Worm (Caenorhabditis elegans): Measurements from ENCODE around the gene B0198.3.

B0198.3 gene

ce11 chrX:12073764-12074163 lies 16.9 kb upstream of the B0198.3 start, which contains the start of gene tmem-145:
Gene tmem-145, minus strand, starts transcription at chrX:12073864.
- TF ChIP-seq skn-1 (tag; optimal IDR thresholded peaks at IDR 0.05), result no peak
- no peak for TF ChIP-seq ama-1 (optimal IDR thresholded peaks at IDR 0.05)
- no peak for TF ChIP-seq nhr-6 (tag; optimal IDR thresholded peaks at IDR 0.05)
- no peak for TF ChIP-seq sma-9 (GFP tag; optimal IDR thresholded peaks at IDR 0.05)
- no peak for TF ChIP-seq sma-9 (tag; optimal IDR thresholded peaks at IDR 0.05)
- no peak for TF ChIP-seq egl-27 (tag; optimal IDR thresholded peaks at IDR 0.05)
- TF ChIP-seq blmp-1 (tag; optimal IDR thresholded peaks at IDR 0.05; ENCODE audit: insufficient read depth), result no peak
- TF ChIP-seq nhr-12 (tag; optimal IDR thresholded peaks at IDR 0.05), result no peak

DNA sequence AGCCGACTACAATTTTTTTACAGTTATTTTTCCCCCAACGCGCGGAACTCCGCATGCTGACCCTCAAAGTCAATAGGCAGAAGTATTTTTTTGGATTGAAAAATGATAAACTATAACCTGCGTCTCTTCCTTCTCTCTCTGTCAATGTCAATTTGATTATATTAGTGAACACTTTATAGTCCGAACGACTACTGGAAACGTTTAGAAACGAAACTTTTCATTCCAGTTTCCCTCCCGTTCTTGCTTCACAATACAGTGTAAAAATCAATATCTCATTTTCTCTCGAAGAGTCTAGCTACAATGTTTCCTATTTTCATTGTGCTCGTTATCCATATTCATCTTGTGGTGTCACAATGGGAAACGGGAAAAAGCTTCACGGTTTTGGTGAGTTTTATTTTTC lies 11.4 kb upstream of the B0198.3 start, which contains the start of gene lgc-24:
TSS of gene lgc-24 (plus strand) at position 301 of the 400 bp plus-strand sequence.
- no peak for TF ChIP-seq nhr-21 (tag; optimal IDR thresholded peaks at IDR 0.05)
- TF ChIP-seq nhr-237 (tag; optimal IDR thresholded peaks at IDR 0.05), result no peak
- no peak for TF ChIP-seq egl-27 (tag; optimal IDR thresholded peaks at IDR 0.05)
- no peak for TF ChIP-seq fos-1 (tag; optimal IDR thresholded peaks at IDR 0.05)
- no peak for TF ChIP-seq lsy-2 (tag; optimal IDR thresholded peaks at IDR 0.05)
- TF ChIP-seq ama-1 (optimal IDR thresholded peaks at IDR 0.05), result no peak
- no peak for TF ChIP-seq ceh-82 (tag; optimal IDR thresholded peaks at IDR 0.05)
- no peak for TF ChIP-seq R02D3.7 (tag; optimal IDR thresholded peaks at IDR 0.05)
- no peak for TF ChIP-seq sma-3 (GFP tag; optimal IDR thresholded peaks at IDR 0.05)
- TF ChIP-seq nhr-12 (tag; optimal IDR thresholded peaks at IDR 0.05), result no peak
- TF ChIP-seq lin-11 (tag; optimal IDR thresholded peaks at IDR 0.05), result no peak
- TF ChIP-seq peb-1 (tag; optimal IDR thresholded peaks at IDR 0.05), result no peak
- TF ChIP-seq mab-5 (tag; optimal IDR thresholded peaks at IDR 0.05), result no peak
- no peak for TF ChIP-seq dmd-4 (tag; optimal IDR thresholded peaks at IDR 0.05)
- TF ChIP-seq nhr-129 (tag; optimal IDR thresholded peaks at IDR 0.05), result no peak

DNA sequence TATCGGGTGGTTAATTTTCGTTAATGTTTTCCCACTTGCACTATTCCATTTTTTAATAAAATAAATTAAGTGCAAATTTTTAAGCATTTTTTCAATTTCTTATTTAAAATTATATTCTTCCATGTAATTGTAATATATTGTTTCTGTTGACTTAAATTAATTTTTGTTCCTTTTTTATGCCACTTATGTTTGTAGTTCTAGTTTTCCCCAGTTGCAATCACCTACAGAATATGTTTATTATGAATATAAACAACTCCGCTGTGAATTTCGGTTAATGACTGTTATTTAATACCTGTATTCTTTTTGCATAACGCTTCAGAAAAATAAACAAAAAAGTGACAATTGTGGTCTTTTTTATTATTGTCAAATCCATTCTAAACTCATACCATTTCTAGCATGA lies 8.0 kb upstream of the B0198.3 start, which contains the start of gene lgc-23:
TSS of gene lgc-23 (plus strand) at position 301 of the 400 bp plus-strand sequence.
- TF ChIP-seq lin-13 (GFP tag; optimal IDR thresholded peaks at IDR 0.05), result no peak
- TF ChIP-seq nhr-23 (tag; optimal IDR thresholded peaks at IDR 0.05), result no peak
- no peak for TF ChIP-seq fos-1 (tag; optimal IDR thresholded peaks at IDR 0.05)
- TF ChIP-seq lsy-2 (tag; optimal IDR thresholded peaks at IDR 0.05), result no peak
- no peak for TF ChIP-seq nhr-11 (tag; optimal IDR thresholded peaks at IDR 0.05)
- no peak for TF ChIP-seq aly-2 (tag; optimal IDR thresholded peaks at IDR 0.05)
- TF ChIP-seq mab-5 (tag; optimal IDR thresholded peaks at IDR 0.05), result no peak
- TF ChIP-seq mbf-1 (tag; optimal IDR thresholded peaks at IDR 0.05), result no peak
- TF ChIP-seq sma-3 (GFP tag; optimal IDR thresholded peaks at IDR 0.05), result no peak
- no peak for TF ChIP-seq nhr-129 (tag; optimal IDR thresholded peaks at IDR 0.05)
- no peak for TF ChIP-seq nhr-77 (tag; optimal IDR thresholded peaks at IDR 0.05)
- TF ChIP-seq F13H6.1 (tag; optimal IDR thresholded peaks at IDR 0.05), result no peak
- no peak for TF ChIP-seq dmd-4 (tag; optimal IDR thresholded peaks at IDR 0.05)
- no peak for TF ChIP-seq sem-4 (tag; optimal IDR thresholded peaks at IDR 0.05)
- no peak for TF ChIP-seq skn-1 (tag; optimal IDR thresholded peaks at IDR 0.05)
- TF ChIP-seq Y55F3AM.14 (GFP tag; optimal IDR thresholded peaks at IDR 0.05), result no peak

- TF ChIP-seq nhr-23 (tag; optimal IDR thresholded peaks at IDR 0.05) (no peak), peb-1 (tag; optimal IDR thresholded peaks at IDR 0.05) (no peak), unc-39 (tag; optimal IDR thresholded peaks at IDR 0.05) (no peak), C34F6.9 (tag; optimal IDR thresholded peaks at IDR 0.05) (peak; percentile 22), nhr-129 (tag; optimal IDR thresholded peaks at IDR 0.05) (no peak), F13H6.1 (tag; optimal IDR thresholded peaks at IDR 0.05) (no peak), ceh-16 (tag; optimal IDR thresholded peaks at IDR 0.05) (no peak), mdl-1 (tag; optimal IDR thresholded peaks at IDR 0.05) (no peak), nhr-11 (tag; optimal IDR thresholded peaks at IDR 0.05) (no peak), unc-55 (GFP tag; optimal IDR thresholded peaks at IDR 0.05) (peak; percentile 66), fos-1 (tag; optimal IDR thresholded peaks at IDR 0.05) (no peak), lin-11 (tag; optimal IDR thresholded peaks at IDR 0.05) (no peak), elt-3 (tag; optimal IDR thresholded peaks at IDR 0.05) (no peak), mab-5 (tag; optimal IDR thresholded peaks at IDR 0.05) (peak; percentile 87), ceh-82 (tag; optimal IDR thresholded peaks at IDR 0.05) (no peak), aly-2 (tag; optimal IDR thresholded peaks at IDR 0.05) (no peak), snpc-4 (tag; optimal IDR thresholded peaks at IDR 0.05) (no peak)
Measured at ce11 chrX:12038728-12039127, 18.1 kb downstream of the B0198.3 start.
